Worm (Caenorhabditis elegans) whole organism, L4 larva: Measurements from ENCODE around the gene B0403.6.

Source experiments
- D1046.2 ChIP-seq: fragments of 200-800 bp; sonication (Bioruptor generic); IDR thresholded peaks from 2 replicates; pipeline ENCODE4 v1.3.6; 2022; ENCODE audit warnings: missing genetic modification characterization, missing compliant biosample characterization
- F37D6.2 ChIP-seq: sonication (generic microtip); optimal IDR thresholded peaks from 2 replicates; lab custom pipeline; 2016; ENCODE audit warnings: mild to moderate bottlenecking, missing genetic modification characterization, missing compliant biosample characterization
- F49E8.2 ChIP-seq: sonication (generic microtip); optimal IDR thresholded peaks from 2 replicates; lab custom pipeline; 2016; ENCODE audit warnings: missing compliant biosample characterization, mild to moderate bottlenecking, missing genetic modification characterization, borderline replicate concordance
- T20F7.1 ChIP-seq: fragments of 200-800 bp; sonication (Bioruptor generic); optimal IDR thresholded peaks from 2 replicates; lab custom pipeline; 2018; ENCODE audit warnings: mild to moderate bottlenecking, missing genetic modification characterization, missing compliant biosample characterization
- T26A8.4 ChIP-seq: fragments of 200-800 bp; sonication (Bioruptor generic); IDR thresholded peaks from 2 replicates; pipeline ENCODE4 v1.3.6; 2022; ENCODE audit warnings: missing genetic modification characterization, missing compliant biosample characterization
- Y5F2A.4 ChIP-seq: fragments of 200-800 bp; sonication (Bioruptor generic); optimal IDR thresholded peaks from 2 replicates; lab custom pipeline; 2018; ENCODE audit warnings: mild to moderate bottlenecking, missing genetic modification characterization, missing compliant biosample characterization
- ZK337.2 ChIP-seq: fragments of 200-800 bp; sonication (Bioruptor generic); IDR thresholded peaks from 2 replicates; pipeline ENCODE4 v1.3.6; 2022; ENCODE audit warnings: missing genetic modification reagents, missing genetic modification characterization, missing compliant biosample characterization
- aha-1 ChIP-seq: fragments of 150-350 bp; peaks from one replicate; lab custom pipeline; 2014; ENCODE audit warnings: missing biosample characterization, missing genetic modification characterization
- aly-2 ChIP-seq: sonication (generic microtip); optimal IDR thresholded peaks from 2 replicates; lab custom pipeline; 2018; ENCODE audit warnings: missing biosample characterization, missing genetic modification characterization
- arid-1 ChIP-seq: fragments of 200-800 bp; sonication (Bioruptor generic); conservative IDR thresholded peaks from 2 replicates; pipeline ENCODE4 v1.3.6; 2022; ENCODE audit warnings: missing genetic modification reagents, missing genetic modification characterization, missing compliant biosample characterization
- ceh-32 ChIP-seq: sonication (generic microtip); optimal IDR thresholded peaks from 2 replicates; lab custom pipeline; 2016; ENCODE audit warnings: mild to moderate bottlenecking, missing genetic modification characterization, missing compliant biosample characterization; ENCODE audit not compliant: poor library complexity
- ceh-62 ChIP-seq: sonication (generic microtip); optimal IDR thresholded peaks from 2 replicates; lab custom pipeline; 2017; ENCODE audit warnings: missing biosample characterization, missing genetic modification characterization
- ces-1 ChIP-seq: fragments of 150-350 bp; sonication (generic microtip); optimal IDR thresholded peaks from 4 replicates; lab custom pipeline; 2014; ENCODE audit warnings: missing biosample characterization, missing genetic modification reagents, missing genetic modification characterization
- daf-12 ChIP-seq: fragments of 150-350 bp; optimal IDR thresholded peaks from 2 replicates; lab custom pipeline; 2014; ENCODE audit warnings: missing biosample characterization, missing genetic modification reagents, missing genetic modification characterization
- daf-16 ChIP-seq, 3 experiments: sonication (generic microtip); optimal IDR thresholded peaks; 2 replicates each; lab custom pipeline; 2016 to 2017; ENCODE audit warnings: missing genetic modification characterization in 3 of 3, missing genetic modification reagents in 3 of 3, mild to moderate bottlenecking in 2 of 3, missing compliant biosample characterization in 2 of 3, missing biosample characterization in 1 of 3, moderate library complexity in 1 of 3
- dmd-6 ChIP-seq: fragments of 200-800 bp; sonication (Bioruptor generic); IDR thresholded peaks from 2 replicates; pipeline ENCODE4 v1.3.6; 2022; ENCODE audit warnings: missing genetic modification reagents, missing genetic modification characterization, missing compliant biosample characterization
- dmd-9 ChIP-seq: fragments of 200-800 bp; sonication (Bioruptor generic); IDR thresholded peaks from 2 replicates; pipeline ENCODE4 v1.3.6; 2022; ENCODE audit warnings: missing genetic modification reagents, missing genetic modification characterization, missing compliant biosample characterization
- dve-1 ChIP-seq: sonication (generic microtip); optimal IDR thresholded peaks from 2 replicates; lab custom pipeline; 2017; ENCODE audit warnings: antibody characterized with exemption, mild to moderate bottlenecking, missing genetic modification characterization, missing compliant biosample characterization; ENCODE audit not compliant: insufficient read depth
- egl-27 ChIP-seq: sonication (generic microtip); optimal IDR thresholded peaks from 3 replicates; lab custom pipeline; 2017; ENCODE audit warnings: missing biosample characterization, missing genetic modification reagents, missing genetic modification characterization
- fos-1 ChIP-seq: fragments of 150-350 bp; optimal IDR thresholded peaks from 2 replicates; lab custom pipeline; 2014; ENCODE audit warnings: missing biosample characterization, missing genetic modification characterization
- gei-8 ChIP-seq: fragments of 200-800 bp; sonication (Bioruptor generic); optimal IDR thresholded peaks from 2 replicates; lab custom pipeline; 2018; ENCODE audit warnings: mild to moderate bottlenecking, missing genetic modification characterization, missing compliant biosample characterization
- hif-1 ChIP-seq, 2 experiments: sonication (generic microtip); optimal IDR thresholded peaks; 2 replicates each; lab custom pipeline; 2016 to 2017; ENCODE audit warnings: missing compliant biosample characterization in 2 of 2, missing genetic modification characterization in 2 of 2, missing genetic modification reagents in 2 of 2, missing genotype in 2 of 2, mild to moderate bottlenecking in 1 of 2
- lim-7 ChIP-seq: fragments of 200-800 bp; sonication (Bioruptor generic); IDR thresholded peaks from 2 replicates; pipeline ENCODE4 v1.3.6; 2022; ENCODE audit warnings: missing genetic modification characterization, missing compliant biosample characterization
- lin-15B ChIP-seq: fragments of 150-350 bp; sonication (generic microtip); optimal IDR thresholded peaks from 3 replicates; lab custom pipeline; 2014; ENCODE audit warnings: missing biosample characterization, missing genetic modification characterization
- lin-29 ChIP-seq: fragments of 200-800 bp; sonication (Bioruptor generic); IDR thresholded peaks from 2 replicates; pipeline ENCODE4 v1.3.6; 2022; ENCODE audit warnings: missing genetic modification reagents, missing genetic modification characterization, missing compliant biosample characterization
- lin-39 ChIP-seq: fragments of 150-350 bp; optimal IDR thresholded peaks from 2 replicates; lab custom pipeline; 2014; ENCODE audit warnings: missing biosample characterization, missing genetic modification reagents, missing genetic modification characterization
- madf-5 ChIP-seq, 2 experiments: fragments of 200-800 bp; sonication (Bioruptor generic); IDR thresholded peaks; 2 replicates each; pipeline ENCODE4 v1.3.6; 2022; ENCODE audit warnings: missing compliant biosample characterization in 2 of 2, missing genetic modification characterization in 2 of 2
- mep-1 ChIP-seq: fragments of 150-350 bp; sonication (generic microtip); optimal IDR thresholded peaks from 3 replicates; lab custom pipeline; 2014; ENCODE audit warnings: missing biosample characterization, missing genetic modification characterization
- mes-2 ChIP-seq: sonication (generic microtip); optimal IDR thresholded peaks from 2 replicates; lab custom pipeline; 2016; ENCODE audit warnings: missing genotype, mild to moderate bottlenecking, missing genetic modification characterization, missing compliant biosample characterization; ENCODE audit not compliant: poor library complexity, severe bottlenecking
- mxl-3 ChIP-seq: fragments of 200-800 bp; sonication (Bioruptor generic); optimal IDR thresholded peaks from 2 replicates; lab custom pipeline; 2018; ENCODE audit warnings: mild to moderate bottlenecking, missing genetic modification characterization, missing compliant biosample characterization
- nhr-10 ChIP-seq: fragments of 150-350 bp; optimal IDR thresholded peaks from 2 replicates; lab custom pipeline; 2014; ENCODE audit warnings: missing biosample characterization, missing genetic modification characterization
- nhr-102 ChIP-seq: sonication (generic microtip); optimal IDR thresholded peaks from 2 replicates; lab custom pipeline; 2016; ENCODE audit warnings: mild to moderate bottlenecking, missing genetic modification characterization, moderate library complexity, missing compliant biosample characterization
- nhr-41 ChIP-seq: fragments of 200-800 bp; sonication (Bioruptor generic); IDR thresholded peaks from 2 replicates; pipeline ENCODE4 v1.3.6; 2022; ENCODE audit warnings: missing genetic modification reagents, missing genetic modification characterization, missing compliant biosample characterization
- nhr-42 ChIP-seq: fragments of 200-800 bp; sonication (Bioruptor generic); IDR thresholded peaks from 2 replicates; pipeline ENCODE4 v1.3.6; 2022; ENCODE audit warnings: missing genetic modification characterization, missing compliant biosample characterization
- nhr-6 ChIP-seq: fragments of 150-350 bp; optimal IDR thresholded peaks from 2 replicates; lab custom pipeline; 2014; ENCODE audit warnings: missing biosample characterization, missing genetic modification characterization
- nhr-77 ChIP-seq: fragments of 150-350 bp; optimal IDR thresholded peaks from 2 replicates; lab custom pipeline; 2014; ENCODE audit warnings: missing biosample characterization, missing genetic modification characterization
- php-3 ChIP-seq: fragments of 200-800 bp; sonication (Bioruptor generic); IDR thresholded peaks from 2 replicates; pipeline ENCODE4 v1.3.6; 2022; ENCODE audit warnings: missing genetic modification reagents, missing genetic modification characterization, missing compliant biosample characterization
- pqm-1 ChIP-seq: sonication (generic microtip); optimal IDR thresholded peaks from 2 replicates; lab custom pipeline; 2017; ENCODE audit warnings: missing biosample characterization, missing genetic modification characterization
- rbr-2 ChIP-seq: sonication (generic microtip); optimal IDR thresholded peaks from 2 replicates; lab custom pipeline; 2016; ENCODE audit warnings: missing genotype, missing genetic modification characterization, missing compliant biosample characterization
- set-16 ChIP-seq: fragments of 200-800 bp; sonication (Bioruptor generic); IDR thresholded peaks from 2 replicates; pipeline ENCODE4 v1.3.6; 2022; ENCODE audit warnings: missing genetic modification reagents, missing genetic modification characterization, missing compliant biosample characterization
- snpc-1.2 ChIP-seq: fragments of 200-800 bp; sonication (Bioruptor generic); IDR thresholded peaks from 2 replicates; pipeline ENCODE4 v1.3.6; 2022; ENCODE audit warnings: missing genetic modification reagents, missing genetic modification characterization, missing compliant biosample characterization
- snpc-4 ChIP-seq: fragments of 150-350 bp; optimal IDR thresholded peaks from 2 replicates; lab custom pipeline; 2014; ENCODE audit warnings: missing biosample characterization, missing genetic modification characterization
- vab-7 ChIP-seq: fragments of 200-800 bp; sonication (Bioruptor generic); IDR thresholded peaks from 2 replicates; pipeline ENCODE4 v1.3.6; 2022; ENCODE audit warnings: missing genetic modification reagents, missing genetic modification characterization, missing compliant biosample characterization
- zip-11 ChIP-seq: fragments of 200-800 bp; sonication (Bioruptor generic); IDR thresholded peaks from 2 replicates; pipeline ENCODE4 v1.3.6; 2022; ENCODE audit warnings: missing genetic modification characterization, missing compliant biosample characterization

The B0403.6 gene

DNA sequence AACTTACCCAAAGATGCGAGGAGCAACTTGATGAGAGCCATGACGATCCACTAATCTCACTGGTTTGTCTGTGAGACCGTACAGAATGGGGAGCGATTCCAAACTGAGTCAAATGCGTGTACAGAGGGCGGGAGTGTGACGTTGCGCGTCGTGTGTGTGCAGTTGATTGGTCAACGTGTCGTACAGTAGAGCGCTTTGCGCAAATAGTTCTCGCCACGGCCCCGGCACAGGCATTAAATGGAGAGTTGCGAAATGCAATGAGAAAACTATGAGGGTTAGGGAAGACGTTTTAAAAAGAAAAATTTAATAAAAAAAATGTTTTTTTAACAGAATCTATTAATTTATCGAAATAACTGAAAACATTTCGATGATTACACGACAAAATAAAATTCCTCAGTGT is 6.8 kb downstream of the B0403.6 start, which contains the start of gene pdi-6 (continued):
- TF ChIP-seq fos-1 (tag; lab: Kevin White, UChicago): no peak
- peak; percentile 90 for TF ChIP-seq dve-1 (tag; lab: Kevin White, UChicago)
- peak; percentile 99 for TF ChIP-seq aha-1
- TF ChIP-seq snpc-4: no peak
- peak; percentile 53 for TF ChIP-seq pqm-1 (tag; lab: Kevin White, UChicago)
- no peak for TF ChIP-seq aly-2
- TF ChIP-seq nhr-42 (GFP tag; lab: Robert Waterston, UW): 0 out of 2 replicates have a peak, but pooled peaks have one; percentile 68
- TF ChIP-seq, all 104 proteins: peak for 55

DNA sequence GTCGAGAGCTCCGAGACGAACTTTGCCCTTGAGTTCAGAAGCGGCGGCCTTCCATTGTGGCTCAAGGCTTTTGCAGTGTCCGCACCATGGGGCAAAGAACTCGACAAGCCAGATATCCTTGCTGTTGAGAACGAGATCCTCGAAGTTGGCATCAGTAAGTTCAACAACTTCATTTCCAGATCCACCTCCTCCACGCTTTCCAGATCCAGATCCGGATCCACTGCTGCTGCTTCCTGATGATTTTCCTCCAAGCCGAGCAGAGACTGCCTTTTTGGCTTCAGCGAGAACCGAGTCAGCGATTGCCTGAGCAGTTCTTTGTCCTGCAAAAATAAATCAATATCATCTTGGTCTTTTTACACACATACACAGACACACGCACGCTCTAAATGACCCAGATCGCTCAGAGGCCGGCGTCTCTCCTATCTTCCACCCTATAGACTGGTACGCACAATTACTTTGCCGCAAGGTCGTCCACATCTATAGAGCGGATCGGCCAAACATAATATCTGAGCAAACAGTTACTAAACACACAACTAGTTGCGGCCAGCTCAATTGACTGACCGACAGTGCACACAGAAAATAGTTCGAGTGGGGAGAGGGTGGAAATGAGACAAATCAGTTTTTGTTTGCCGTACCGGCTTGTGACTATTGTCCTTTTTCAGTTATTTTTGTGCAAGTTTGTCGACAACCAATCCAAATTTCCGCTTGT is 7.7 kb downstream of the B0403.6 start:
- TF ChIP-seq nhr-102 (tag; lab: Kevin White, UChicago) (no peak), mxl-3 (GFP tag; lab: Kevin White, UChicago) (no peak), mes-2 (tag; lab: Kevin White, UChicago) (peak; percentile 0), aha-1 (peak; percentile 13), set-16 (GFP tag; lab: Robert Waterston, UW) (peak; percentile 55; the same call in 1 of the 2 replicates), dmd-6 (GFP tag; lab: Robert Waterston, UW) (no peak)

DNA sequence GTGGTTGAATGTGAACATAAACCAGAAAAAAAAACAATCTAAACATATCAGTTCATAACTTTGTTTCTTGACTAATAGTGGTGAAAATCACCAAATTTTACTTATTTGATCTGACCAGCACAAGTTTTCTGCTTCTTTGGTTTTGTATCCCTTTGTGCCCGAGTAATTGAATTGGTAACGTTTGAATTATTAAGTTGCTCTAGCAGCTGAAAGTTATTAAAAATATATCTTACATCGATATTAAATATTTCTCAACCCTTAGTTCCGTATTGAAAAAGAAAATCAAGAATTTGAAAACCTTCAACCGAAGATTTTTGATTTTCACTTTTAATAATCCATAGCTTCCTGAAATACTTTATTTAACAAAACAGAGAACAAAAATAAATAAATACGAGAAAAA is 9.1 kb downstream of the B0403.6 start:
- TF ChIP-seq php-3 (GFP tag; lab: Robert Waterston, UW) (no peak), ces-1 (GFP tag; lab: Kevin White, UChicago) (no peak), dmd-9 (GFP tag; lab: Robert Waterston, UW) (no peak), madf-5 (GFP tag; IDR thresholded peaks at IDR 0.05; lab: Robert Waterston, UW) (no peak), nhr-42 (GFP tag; lab: Robert Waterston, UW) (no peak), nhr-77 (no peak), hif-1 (tag; optimal IDR thresholded peaks at IDR 0.05; lab: Kevin White, UChicago) (no peak), lin-29 (GFP tag; lab: Robert Waterston, UW) (no peak), mep-1 (tag; lab: Kevin White, UChicago) (peak; percentile 8), lim-7 (GFP tag; lab: Robert Waterston, UW) (no peak), T26A8.4 (GFP tag; lab: Robert Waterston, UW) (peak; percentile 41; the same call in 1 of the 2 replicates), ZK337.2 (GFP tag; lab: Robert Waterston, UW) (no peak), pqm-1 (tag; lab: Kevin White, UChicago) (no peak), mxl-3 (GFP tag; lab: Kevin White, UChicago) (no peak), nhr-102 (tag; lab: Kevin White, UChicago) (peak; percentile 9), ceh-62 (tag; lab: Kevin White, UChicago) (no peak), snpc-4 (no peak), F49E8.2 (no peak), dve-1 (tag; lab: Kevin White, UChicago) (peak; percentile 9), zip-11 (GFP tag; lab: Robert Waterston, UW) (no peak), nhr-41 (GFP tag; lab: Robert Waterston, UW) (no peak), ceh-32 (tag; lab: Kevin White, UChicago) (no peak), snpc-1.2 (GFP tag; lab: Robert Waterston, UW) (no peak), arid-1 (GFP tag; lab: Robert Waterston, UW) (no peak), set-16 (GFP tag; lab: Robert Waterston, UW) (no peak), lin-15B (tag; lab: Kevin White, UChicago) (no peak), F37D6.2 (tag; lab: Kevin White, UChicago) (no peak), gei-8 (GFP tag; lab: Kevin White, UChicago) (no peak), Y5F2A.4 (GFP tag; lab: Kevin White, UChicago) (no peak), nhr-6 (no peak), vab-7 (GFP tag; lab: Robert Waterston, UW) (no peak), daf-16 (GFP tag; optimal IDR thresholded peaks at IDR 0.05; lab: Kevin White, UChicago) (no peak), daf-16 (tag; optimal IDR thresholded peaks at IDR 0.05; lab: Kevin White, UChicago) (no peak), rbr-2 (tag; lab: Kevin White, UChicago) (no peak), egl-27 (tag; lab: Kevin White, UChicago) (no peak), aly-2 (no peak), D1046.2 (GFP tag; lab: Robert Waterston, UW) (no peak), daf-12 (tag; lab: Kevin White, UChicago) (no peak), lin-39 (tag; lab: Kevin White, UChicago) (no peak), aha-1 (peak; percentile 40), T20F7.1 (GFP tag; lab: Kevin White, UChicago) (peak; percentile 10), nhr-10 (tag; lab: Kevin White, UChicago) (no peak)
